Worm (Caenorhabditis elegans): ENCODE results near the gene him-5.

The him-5 gene

DNA sequence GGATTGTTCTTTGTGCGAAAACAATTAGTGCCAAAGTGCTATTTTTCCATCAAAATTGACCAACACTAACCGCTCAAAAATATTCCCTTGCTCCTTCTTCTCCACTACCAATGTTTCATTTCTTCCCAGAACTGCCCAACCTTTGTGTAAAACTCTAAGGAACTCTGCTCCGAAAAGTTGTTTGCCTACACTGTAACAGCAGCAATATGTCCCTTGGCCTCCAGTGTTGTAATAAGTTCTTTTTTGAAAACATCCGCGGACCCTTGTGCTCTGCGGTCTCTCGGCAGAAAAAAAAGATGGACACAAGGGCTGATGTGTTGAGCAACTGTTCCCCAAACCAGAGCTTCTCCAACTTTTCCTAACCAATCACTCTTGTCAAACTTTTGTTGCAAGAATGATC is 10.7 kb downstream of the him-5 start, which contains the start of gene D1086.12:
Gene D1086.12, plus strand, starts transcription at position 301 of the 400 bp plus-strand sequence.
- peak; percentile 23 for TF ChIP-seq hlh-11 (tag; optimal IDR thresholded peaks at IDR 0.05)
- peak in 1 of 2 experiments; percentile 59 for TF ChIP-seq daf-16 (GFP tag; optimal IDR thresholded peaks at IDR 0.05)
- TF ChIP-seq daf-16 (tag; optimal IDR thresholded peaks at IDR 0.05) = no peak
- TF ChIP-seq nhr-6 (tag; optimal IDR thresholded peaks at IDR 0.05) = no peak
- TF ChIP-seq lin-1 (GFP tag; IDR thresholded peaks at IDR 0.05) = no peak

DNA sequence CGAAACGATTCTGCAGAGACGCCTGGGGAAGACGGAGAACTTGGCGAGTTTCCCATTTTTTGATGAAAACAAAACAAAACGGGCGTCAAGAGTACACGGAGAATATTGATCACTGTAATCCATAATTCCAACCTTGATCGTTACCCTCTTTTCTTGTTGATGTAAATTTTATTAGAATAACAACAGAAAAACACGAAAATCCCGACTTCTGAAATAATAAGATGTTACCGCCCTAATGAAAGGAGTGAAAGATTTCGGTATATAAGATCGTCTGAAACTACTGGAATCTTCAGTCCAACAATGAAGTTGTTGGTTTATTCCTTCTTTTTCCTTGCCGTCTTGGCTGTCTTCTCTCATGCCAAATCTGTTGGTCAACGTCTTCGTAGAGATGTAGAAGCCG is 13.7 kb downstream of the him-5 start, which contains the start of gene D1086.9:
Gene D1086.9, plus strand, starts transcription at position 301 of the 400 bp plus-strand sequence.
- TF ChIP-seq unc-130 (GFP tag; optimal IDR thresholded peaks at IDR 0.05) (no peak), F49E8.2 (tag; optimal IDR thresholded peaks at IDR 0.05; ENCODE audit: borderline replicate concordance) (no peak), lim-7 (GFP tag; IDR thresholded peaks at IDR 0.05) (no peak), zip-11 (GFP tag; IDR thresholded peaks at IDR 0.05) (no peak), nhr-42 (GFP tag; IDR thresholded peaks at IDR 0.05) (no peak), unc-39 (tag; optimal IDR thresholded peaks at IDR 0.05) (no peak), lin-13 (GFP tag; optimal IDR thresholded peaks at IDR 0.05) (no peak), nhr-77 (tag; optimal IDR thresholded peaks at IDR 0.05) (no peak), nhr-6 (tag; optimal IDR thresholded peaks at IDR 0.05) (no peak), F37D6.2 (tag; optimal IDR thresholded peaks at IDR 0.05) (no peak), lin-39 (tag; optimal IDR thresholded peaks at IDR 0.05) (no peak)

DNA sequence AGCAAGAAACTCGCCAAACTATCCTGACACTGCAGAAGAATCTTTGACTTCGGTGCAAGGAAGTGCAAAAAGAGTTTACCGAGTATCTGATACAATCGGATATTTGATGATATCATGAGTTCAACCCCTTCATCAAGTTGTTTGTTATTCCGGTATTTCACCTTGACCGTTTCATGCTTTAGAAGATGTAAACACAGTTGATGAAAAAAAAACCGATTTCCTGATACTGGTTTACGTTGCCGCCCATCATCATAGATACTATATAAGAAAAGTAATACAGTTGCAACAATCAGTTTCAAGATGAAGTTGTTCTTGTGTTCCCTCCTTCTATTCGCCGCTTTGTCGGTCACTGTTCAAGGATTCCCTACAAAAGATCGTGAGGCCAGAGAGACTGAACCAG is 17.3 kb downstream of the him-5 start, which contains the start of gene H39E23.3:
Gene H39E23.3, plus strand, starts transcription at position 301 of the 400 bp plus-strand sequence.
- TF ChIP-seq tra-1 (GFP tag; IDR thresholded peaks at IDR 0.05) = no peak
- TF ChIP-seq lin-13 (GFP tag; optimal IDR thresholded peaks at IDR 0.05) = no peak
- TF ChIP-seq nhr-41 (GFP tag; IDR thresholded peaks at IDR 0.05) = no peak
- no peak for TF ChIP-seq mxl-3 (GFP tag; optimal IDR thresholded peaks at IDR 0.05)
- no peak for TF ChIP-seq fkh-10 (GFP tag; optimal IDR thresholded peaks at IDR 0.05)
- TF ChIP-seq lin-39 (tag; optimal IDR thresholded peaks at IDR 0.05) = no peak
- TF ChIP-seq nhr-6 (tag; optimal IDR thresholded peaks at IDR 0.05) = no peak
- no peak for TF ChIP-seq zfp-2 (tag; optimal IDR thresholded peaks at IDR 0.05)
- no peak for TF ChIP-seq Y48G9A.11 (GFP tag; IDR thresholded peaks at IDR 0.05)
- TF ChIP-seq lin-29 (GFP tag; IDR thresholded peaks at IDR 0.05) = no peak
- TF ChIP-seq unc-130 (GFP tag; optimal IDR thresholded peaks at IDR 0.05) = no peak
- no peak for TF ChIP-seq ceh-20 (GFP tag; IDR thresholded peaks at IDR 0.05)
- TF ChIP-seq zip-2 (tag; optimal IDR thresholded peaks at IDR 0.05) = no peak
- no peak for TF ChIP-seq hlh-11 (tag; optimal IDR thresholded peaks at IDR 0.05)
- no peak for TF ChIP-seq unc-62 (GFP tag; optimal IDR thresholded peaks at IDR 0.05 in 1 of 2)
- no peak for TF ChIP-seq unc-62 (tag; optimal IDR thresholded peaks at IDR 0.05)
- no peak for TF ChIP-seq daf-8 (GFP tag; IDR thresholded peaks at IDR 0.05)

DNA sequence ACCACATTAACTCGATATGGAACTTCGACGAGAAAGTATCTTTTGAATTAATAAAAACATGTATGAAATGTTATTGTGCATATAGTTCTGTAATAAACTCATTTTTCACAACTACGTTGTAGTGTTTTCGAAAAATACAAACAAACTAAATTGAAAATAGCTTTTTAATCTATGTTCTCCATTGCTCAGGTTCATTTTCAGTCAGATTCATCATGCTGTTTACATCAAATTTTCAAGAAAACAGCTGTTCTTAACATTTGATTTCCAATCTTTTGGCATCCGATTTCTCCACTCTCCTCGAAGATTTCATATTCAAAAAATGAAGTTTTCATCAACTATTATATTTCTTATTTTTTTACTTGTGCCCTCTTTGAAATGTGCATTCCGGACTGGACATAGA is 19.8 kb downstream of the him-5 start, which contains the start of gene H39E23.2:
Gene H39E23.2, plus strand, starts transcription at position 301 of the 400 bp plus-strand sequence.
- TF ChIP-seq lin-13 (GFP tag; optimal IDR thresholded peaks at IDR 0.05) (no peak), gei-8 (GFP tag; optimal IDR thresholded peaks at IDR 0.05) (no peak), aly-2 (tag; optimal IDR thresholded peaks at IDR 0.05) (no peak), lin-38 (GFP tag; IDR thresholded peaks at IDR 0.05) (no peak), saeg-2 (GFP tag; IDR thresholded peaks at IDR 0.05) (no peak), daf-16 (GFP tag; optimal IDR thresholded peaks at IDR 0.05) (no peak), daf-16 (tag; optimal IDR thresholded peaks at IDR 0.05) (no peak), lim-7 (GFP tag; IDR thresholded peaks at IDR 0.05) (no peak), daf-8 (GFP tag; IDR thresholded peaks at IDR 0.05) (no peak), madf-9 (GFP tag; conservative IDR thresholded peaks at IDR 0.05) (no peak), nhr-111 (GFP tag; optimal IDR thresholded peaks at IDR 0.05) (no peak), ceh-82 (tag; optimal IDR thresholded peaks at IDR 0.05) (no peak), F37D6.2 (tag; optimal IDR thresholded peaks at IDR 0.05) (no peak), unc-62 (GFP tag; optimal IDR thresholded peaks at IDR 0.05 in 1 of 2) (no peak), unc-62 (tag; optimal IDR thresholded peaks at IDR 0.05) (no peak)

DNA sequence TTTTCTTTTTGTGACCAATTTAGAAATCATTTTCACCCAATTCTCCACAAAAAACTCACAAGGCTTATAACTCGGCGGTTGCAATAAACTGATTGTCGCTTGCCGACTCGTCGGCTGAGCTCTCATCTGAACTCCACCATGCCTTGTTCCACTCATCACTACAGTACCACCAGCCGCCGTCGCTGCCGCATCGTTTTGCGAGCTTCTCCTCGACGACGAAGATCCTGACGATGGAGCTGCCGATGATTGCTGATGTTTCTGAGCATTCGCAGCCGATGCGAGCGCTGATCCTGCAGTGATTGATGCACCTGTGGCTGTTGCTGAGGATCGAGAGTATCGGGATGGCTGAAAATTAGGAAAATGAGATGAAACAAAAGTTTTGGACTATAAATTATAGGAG is 30.4 kb downstream of the him-5 start:
- TF ChIP-seq ceh-20 (GFP tag; IDR thresholded peaks at IDR 0.05) (no peak), unc-62 (GFP tag; optimal IDR thresholded peaks at IDR 0.05 in 1 of 2) (peak in 1 of 2 experiments; percentile 75), unc-62 (tag; optimal IDR thresholded peaks at IDR 0.05) (no peak), set-16 (GFP tag; IDR thresholded peaks at IDR 0.05) (peak; percentile 71)
